Fruit fly (Drosophila melanogaster) whole organism: ENCODE measurements around the gene Cyp28a5.

Source experiments
- CG8478 ChIP-seq: fragments of >200 bp; optimal IDR thresholded peaks from 2 replicates; lab custom pipeline; 2018; ENCODE audit warnings: inconsistent platforms
- EcR ChIP-seq, 2 experiments: fragments of >200 bp; optimal IDR thresholded peaks; 2 replicates each; lab custom pipeline; 2017; ENCODE audit warnings: missing biosample characterization in 2 of 2, missing genetic modification characterization in 2 of 2, missing genetic modification reagents in 2 of 2
- psq ChIP-seq: fragments of >200 bp; optimal IDR thresholded peaks from 2 replicates; lab custom pipeline; 2017
- usp ChIP-seq: fragments of >200 bp; optimal IDR thresholded peaks from 2 replicates; lab custom pipeline; 2017; ENCODE audit warnings: missing biosample characterization, missing genetic modification characterization, mixed read lengths

DNA sequence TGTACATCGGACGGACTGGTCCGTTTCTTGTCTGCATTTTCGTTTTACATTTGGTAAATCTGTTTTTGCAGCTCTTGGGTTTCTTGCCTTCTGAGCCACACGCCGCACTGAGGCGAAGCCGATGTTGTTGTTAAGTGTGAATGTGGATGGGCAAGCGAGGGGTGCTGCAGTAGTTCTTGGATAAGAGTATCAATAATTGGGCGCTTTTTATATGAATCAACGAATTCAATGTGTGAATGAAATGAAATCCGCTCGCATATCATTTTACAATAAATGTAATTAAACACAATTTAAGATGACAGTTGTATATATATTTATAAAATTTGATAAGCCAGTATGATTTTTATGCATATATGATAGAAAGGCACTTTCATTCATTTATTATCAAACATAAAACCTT is 48.6 kb upstream of the Cyp28a5 start:
- no peak for TF ChIP-seq usp
- TF ChIP-seq psq (lab: Kevin White, UChicago) = no peak
- no peak for TF ChIP-seq EcR (GFP tag; optimal IDR thresholded peaks at IDR 0.05; lab: Kevin White, UChicago)
- TF ChIP-seq CG8478 (lab: Kevin White, UChicago) = no peak
